Worm (Caenorhabditis elegans) whole organism, L3 larva: ENCODE results near the gene cal-3.

Source experiments
- aly-2 ChIP-seq: fragments of 150-350 bp; optimal IDR thresholded peaks from 2 replicates; lab custom pipeline; 2014; ENCODE audit warnings: missing biosample characterization, missing genetic modification characterization
- daf-12 ChIP-seq: fragments of 150-350 bp; optimal IDR thresholded peaks from 2 replicates; lab custom pipeline; 2014; ENCODE audit warnings: missing biosample characterization, missing genetic modification reagents, missing genetic modification characterization
- lin-15B ChIP-seq: fragments of 150-350 bp; optimal IDR thresholded peaks from 2 replicates; lab custom pipeline; 2014; ENCODE audit warnings: missing biosample characterization, missing genetic modification characterization
- nhr-28 ChIP-seq: fragments of 150-350 bp; optimal IDR thresholded peaks from 2 replicates; lab custom pipeline; 2014; ENCODE audit warnings: missing biosample characterization, missing genetic modification characterization
- pqm-1 ChIP-seq: fragments of 150-350 bp; optimal IDR thresholded peaks from 2 replicates; lab custom pipeline; 2017; ENCODE audit warnings: missing biosample characterization, missing genetic modification characterization, inconsistent platforms
- unc-39 ChIP-seq: sonication (generic microtip); optimal IDR thresholded peaks from 4 replicates; lab custom pipeline; 2017; ENCODE audit warnings: missing biosample characterization, missing genetic modification characterization

- TF ChIP-seq aly-2 (tag; lab: Kevin White, UChicago) (no peak), daf-12 (no peak), unc-39 (tag; lab: Kevin White, UChicago) (no peak), lin-15B (tag; lab: Kevin White, UChicago) (no peak), nhr-28 (tag; lab: Kevin White, UChicago) (no peak), pqm-1 (no peak)
Measured at ce11 chrIV:3832040-3832439, 2.9 kb downstream of the cal-3 start.
